Worm (Caenorhabditis elegans) whole organism, L1 larva: ENCODE data around the gene C34B4.4.

Experiments
- C04F5.9 ChIP-seq: sonication (generic microtip); optimal IDR thresholded peaks from 2 replicates; lab custom pipeline; 2016; ENCODE audit warnings: missing genetic modification characterization, missing compliant biosample characterization
- C16A3.4 ChIP-seq: fragments of 150-350 bp; optimal IDR thresholded peaks from 2 replicates; lab custom pipeline; 2014; ENCODE audit warnings: missing biosample characterization, missing genetic modification characterization
- Y116A8C.19 ChIP-seq: sonication (generic microtip); optimal IDR thresholded peaks from 2 replicates; lab custom pipeline; 2016; ENCODE audit warnings: missing compliant biosample characterization, missing genetic modification characterization, borderline replicate concordance
- aha-1 ChIP-seq: fragments of 150-350 bp; optimal IDR thresholded peaks from 2 replicates; lab custom pipeline; 2014; ENCODE audit warnings: missing biosample characterization, missing genetic modification characterization
- alr-1 ChIP-seq: fragments of 200-800 bp; sonication (Bioruptor generic); optimal IDR thresholded peaks from 2 replicates; lab custom pipeline; 2018; ENCODE audit warnings: borderline replicate concordance, mild to moderate bottlenecking, missing genetic modification characterization, missing compliant biosample characterization
- aly-2 ChIP-seq: fragments of 150-350 bp; optimal IDR thresholded peaks from 2 replicates; lab custom pipeline; 2014; ENCODE audit warnings: missing biosample characterization, missing genetic modification characterization
- blmp-1 ChIP-seq: fragments of 150-350 bp; optimal IDR thresholded peaks from 2 replicates; lab custom pipeline; 2014; ENCODE audit warnings: missing biosample characterization, missing genetic modification characterization
- ceh-82 ChIP-seq, 3 experiments: fragments of 150-350 bp in 1 of 3; sonication (generic microtip) in 2 of 3; optimal IDR thresholded peaks; 2 replicates each; lab custom pipeline; 2014 to 2017; ENCODE audit warnings: missing biosample characterization in 3 of 3, missing genetic modification characterization in 3 of 3
- ceh-88 ChIP-seq: fragments of 200-800 bp; sonication (Bioruptor generic); IDR thresholded peaks from 2 replicates; pipeline ENCODE4 v1.3.6; 2022; ENCODE audit warnings: missing genetic modification characterization, missing compliant biosample characterization
- ces-1 ChIP-seq: fragments of 150-350 bp; optimal IDR thresholded peaks from 2 replicates; lab custom pipeline; 2014; ENCODE audit warnings: missing biosample characterization, missing genetic modification reagents, missing genetic modification characterization
- dpl-1 ChIP-seq, 3 experiments: fragments of 150-350 bp in 2 of 3; sonication (generic microtip) in 1 of 3; optimal IDR thresholded peaks; 2 replicates each; lab custom pipeline; 2014 to 2017; ENCODE audit warnings: missing biosample characterization in 3 of 3, missing genetic modification characterization in 3 of 3, missing genetic modification reagents in 3 of 3
- dsc-1 ChIP-seq: sonication (generic microtip); optimal IDR thresholded peaks from 2 replicates; lab custom pipeline; 2016; ENCODE audit warnings: mild to moderate bottlenecking, missing genetic modification characterization, missing compliant biosample characterization
- fkh-10 ChIP-seq: sonication (generic microtip); optimal IDR thresholded peaks from 2 replicates; lab custom pipeline; 2017; ENCODE audit warnings: missing biosample characterization, missing genetic modification reagents, missing genetic modification characterization
- fkh-4 ChIP-seq: sonication (generic microtip); optimal IDR thresholded peaks from 2 replicates; lab custom pipeline; 2016; ENCODE audit warnings: missing compliant biosample characterization, missing genetic modification characterization, borderline replicate concordance
- fkh-8 ChIP-seq: sonication (generic microtip); optimal IDR thresholded peaks from 2 replicates; lab custom pipeline; 2016; ENCODE audit warnings: mild to moderate bottlenecking, missing genetic modification characterization, missing compliant biosample characterization
- hlh-17 ChIP-seq: fragments of 200-800 bp; sonication (Bioruptor generic); optimal IDR thresholded peaks from 2 replicates; lab custom pipeline; 2018; ENCODE audit warnings: missing genetic modification characterization, mild to moderate bottlenecking, missing compliant biosample characterization, moderate library complexity, borderline replicate concordance
- irx-1 ChIP-seq: sonication (generic microtip); optimal IDR thresholded peaks from 2 replicates; lab custom pipeline; 2016; ENCODE audit warnings: missing genetic modification characterization, missing compliant biosample characterization
- isw-1 ChIP-seq: fragments of 200-800 bp; sonication (Bioruptor generic); IDR thresholded peaks from 2 replicates; pipeline ENCODE4 v1.3.6; 2022; ENCODE audit warnings: missing genetic modification characterization, missing compliant biosample characterization
- jun-1 ChIP-seq: fragments of 150-350 bp; optimal IDR thresholded peaks from 2 replicates; lab custom pipeline; 2014; ENCODE audit warnings: missing biosample characterization, missing genetic modification reagents, missing genetic modification characterization
- lin-13 ChIP-seq: fragments of 150-350 bp; optimal IDR thresholded peaks from 2 replicates; lab custom pipeline; 2014; ENCODE audit warnings: missing biosample characterization, missing genetic modification reagents, missing genetic modification characterization
- lin-15B ChIP-seq: fragments of 150-350 bp; sonication (generic microtip); optimal IDR thresholded peaks from 3 replicates; lab custom pipeline; 2014; ENCODE audit warnings: missing biosample characterization, missing genetic modification characterization
- lin-35 ChIP-seq, 2 experiments: fragments of 150-350 bp; optimal IDR thresholded peaks; 2 replicates each; lab custom pipeline; 2014; ENCODE audit warnings: missing biosample characterization in 2 of 2, missing genetic modification characterization in 2 of 2, missing genetic modification reagents in 2 of 2
- lir-3 ChIP-seq: sonication (generic microtip); optimal IDR thresholded peaks from 2 replicates; lab custom pipeline; 2016; ENCODE audit warnings: mild to moderate bottlenecking, missing genetic modification characterization, moderate library complexity, missing compliant biosample characterization; ENCODE audit not compliant: poor library complexity
- lsy-2 ChIP-seq, 2 experiments: fragments of 150-350 bp; optimal IDR thresholded peaks; 2 replicates each; lab custom pipeline; 2014; ENCODE audit warnings: missing biosample characterization in 2 of 2, missing genetic modification characterization in 2 of 2
- mab-9 ChIP-seq: fragments of 200-800 bp; sonication (Bioruptor generic); IDR thresholded peaks from 2 replicates; pipeline ENCODE4 v1.3.6; 2022; ENCODE audit warnings: missing genetic modification reagents, missing genetic modification characterization, missing compliant biosample characterization
- mdl-1 ChIP-seq, 2 experiments: fragments of 150-350 bp; optimal IDR thresholded peaks; 2 replicates each; lab custom pipeline; 2014 to 2017; ENCODE audit warnings: missing biosample characterization in 2 of 2, missing genetic modification characterization in 2 of 2, inconsistent platforms in 1 of 2
- mef-2 ChIP-seq: fragments of 150-350 bp; optimal IDR thresholded peaks from 2 replicates; lab custom pipeline; 2014; ENCODE audit warnings: missing biosample characterization, missing genetic modification characterization
- mep-1 ChIP-seq: fragments of 150-350 bp; optimal IDR thresholded peaks from 2 replicates; lab custom pipeline; 2014; ENCODE audit warnings: missing biosample characterization, missing genetic modification characterization
- nhr-20 ChIP-seq: sonication (generic microtip); optimal IDR thresholded peaks from 2 replicates; lab custom pipeline; 2016; ENCODE audit warnings: mild to moderate bottlenecking, missing genetic modification characterization, missing compliant biosample characterization
- nhr-28 ChIP-seq: fragments of 150-350 bp; optimal IDR thresholded peaks from 2 replicates; lab custom pipeline; 2014; ENCODE audit warnings: missing biosample characterization, missing genetic modification characterization
- nhr-47 ChIP-seq: sonication (generic microtip); optimal IDR thresholded peaks from 2 replicates; lab custom pipeline; 2016; ENCODE audit warnings: mild to moderate bottlenecking, missing genetic modification characterization, moderate library complexity, missing compliant biosample characterization
- nhr-71 ChIP-seq: sonication (generic microtip); optimal IDR thresholded peaks from 2 replicates; lab custom pipeline; 2016; ENCODE audit warnings: mild to moderate bottlenecking, missing genetic modification characterization, moderate library complexity, missing compliant biosample characterization
- nhr-77 ChIP-seq: fragments of 150-350 bp; optimal IDR thresholded peaks from 2 replicates; lab custom pipeline; 2014; ENCODE audit warnings: missing biosample characterization, missing genetic modification characterization
- pax-3 ChIP-seq: fragments of 200-800 bp; sonication (Bioruptor generic); optimal IDR thresholded peaks from 2 replicates; lab custom pipeline; 2018; ENCODE audit warnings: mild to moderate bottlenecking, missing genetic modification characterization, moderate library complexity, missing compliant biosample characterization
- pqm-1 ChIP-seq: sonication (generic microtip); optimal IDR thresholded peaks from 3 replicates; lab custom pipeline; 2017; ENCODE audit warnings: missing biosample characterization, missing genetic modification characterization
- rnt-1 ChIP-seq: sonication (generic microtip); optimal IDR thresholded peaks from 2 replicates; lab custom pipeline; 2016; ENCODE audit warnings: mild to moderate bottlenecking, missing genetic modification characterization, moderate library complexity, missing compliant biosample characterization
- skn-1 ChIP-seq: fragments of 150-350 bp; optimal IDR thresholded peaks from 2 replicates; lab custom pipeline; 2014; ENCODE audit warnings: missing biosample characterization, missing genetic modification characterization
- snpc-4 ChIP-seq: fragments of 150-350 bp; optimal IDR thresholded peaks from 2 replicates; lab custom pipeline; 2014; ENCODE audit warnings: missing biosample characterization, missing genetic modification characterization
- sox-4 ChIP-seq: sonication (generic microtip); optimal IDR thresholded peaks from 2 replicates; lab custom pipeline; 2016; ENCODE audit warnings: missing genetic modification characterization, missing compliant biosample characterization
- tbx-2 ChIP-seq: sonication (generic microtip); optimal IDR thresholded peaks from 2 replicates; lab custom pipeline; 2016; ENCODE audit warnings: missing genetic modification characterization, missing compliant biosample characterization
- unc-86 ChIP-seq: sonication (generic microtip); optimal IDR thresholded peaks from 2 replicates; lab custom pipeline; 2016; ENCODE audit warnings: missing genetic modification characterization, missing compliant biosample characterization
- xbp-1 ChIP-seq: sonication (generic microtip); optimal IDR thresholded peaks from 2 replicates; lab custom pipeline; 2016; ENCODE audit warnings: missing genetic modification characterization, missing compliant biosample characterization
- ztf-11 ChIP-seq, 2 experiments: sonication (generic microtip); optimal IDR thresholded peaks; 2 replicates each; lab custom pipeline; 2016 to 2017; ENCODE audit warnings: missing genetic modification characterization in 2 of 2, missing biosample characterization in 1 of 2, missing compliant biosample characterization in 1 of 2

C34B4.4 gene

ce11 chrV:13120097-13120496 lies 29.9 kb downstream of the C34B4.4 start, which contains the start of gene max-1 (continued):
- no peak for TF ChIP-seq nhr-77 (tag; lab: Kevin White, UChicago)
- TF ChIP-seq mab-9 (GFP tag; lab: Robert Waterston, UW): no peak
- no peak for TF ChIP-seq alr-1 (tag; lab: Kevin White, UChicago)
- no peak for TF ChIP-seq C04F5.9 (tag; lab: Kevin White, UChicago)
- TF ChIP-seq blmp-1 (tag; lab: Kevin White, UChicago): no peak
- TF ChIP-seq irx-1 (tag; lab: Kevin White, UChicago): no peak
- no peak for TF ChIP-seq mdl-1 (tag; optimal IDR thresholded peaks at IDR 0.05; lab: Kevin White, UChicago)
- TF ChIP-seq, all 84 proteins: peak for 0

- TF ChIP-seq xbp-1 (tag; lab: Kevin White, UChicago) (no peak), ceh-82 (tag; optimal IDR thresholded peaks at IDR 0.05; lab: Kevin White, UChicago) (no peak), rnt-1 (tag; lab: Kevin White, UChicago) (no peak), pqm-1 (tag; lab: Kevin White, UChicago) (no peak), ces-1 (GFP tag; lab: Kevin White, UChicago) (no peak), lin-15B (tag; lab: Kevin White, UChicago) (no peak), hlh-17 (GFP tag; lab: Kevin White, UChicago) (no peak), snpc-4 (tag; lab: Kevin White, UChicago) (no peak), fkh-4 (tag; lab: Kevin White, UChicago) (no peak), Y116A8C.19 (tag; lab: Kevin White, UChicago) (no peak)
Observed at ce11 chrV:13121266-13121665, 31.1 kb downstream of the C34B4.4 start.

ce11 chrV:13125942-13126341 lies 35.7 kb downstream of the C34B4.4 start:
- TF ChIP-seq aly-2 (tag; lab: Kevin White, UChicago): peak; percentile 31
- TF ChIP-seq, all 84 proteins: peak for 1; not testable (repeated sequence) for 83

- TF ChIP-seq dpl-1 (GFP tag; optimal IDR thresholded peaks at IDR 0.05; lab: Kevin White, UChicago): peak in 1 of 3 experiments; percentile 15
- TF ChIP-seq blmp-1 (tag; lab: Kevin White, UChicago): peak; percentile 45
- TF ChIP-seq ceh-88: no peak
Observed at ce11 chrV:13129895-13130294, 39.7 kb downstream of the C34B4.4 start, which contains the start of gene eat-6. TSS of gene eat-6 (minus strand) at chrV:13129995.

- TF ChIP-seq nhr-47 (tag; lab: Kevin White, UChicago) (peak; percentile 49), mdl-1 (tag; optimal IDR thresholded peaks at IDR 0.05; lab: Kevin White, UChicago) (peak in 1 of 2 experiments; percentile 12), tbx-2 (tag; lab: Kevin White, UChicago) (peak; percentile 47), pax-3 (tag; lab: Kevin White, UChicago) (peak; percentile 26), isw-1 (peak; percentile 36; the same call in 1 of the 2 replicates), C16A3.4 (tag; lab: Kevin White, UChicago) (no peak), lin-13 (GFP tag; lab: Kevin White, UChicago) (no peak), ztf-11 (tag; optimal IDR thresholded peaks at IDR 0.05; lab: Kevin White, UChicago) (peak in 1 of 2 experiments; percentile 16), sox-4 (no peak), nhr-28 (no peak), nhr-71 (peak; percentile 62), rnt-1 (tag; lab: Kevin White, UChicago) (peak; percentile 42), dpl-1 (GFP tag; optimal IDR thresholded peaks at IDR 0.05; lab: Kevin White, UChicago) (peak in 1 of 3 experiments; percentile 49), lsy-2 (tag; optimal IDR thresholded peaks at IDR 0.05; lab: Kevin White, UChicago) (peak; percentile 10 to 49), mef-2 (tag; lab: Kevin White, UChicago) (peak; percentile 14), dsc-1 (tag; lab: Kevin White, UChicago) (peak; percentile 2), aha-1 (tag; lab: Kevin White, UChicago) (no peak), nhr-77 (tag; lab: Kevin White, UChicago) (peak; percentile 13), lir-3 (tag; lab: Kevin White, UChicago) (no peak), snpc-4 (tag; lab: Kevin White, UChicago) (no peak), mep-1 (tag; lab: Kevin White, UChicago) (peak; percentile 28), fkh-10 (GFP tag; lab: Kevin White, UChicago) (no peak), unc-86 (tag; lab: Kevin White, UChicago) (peak; percentile 51), jun-1 (peak; percentile 61), nhr-20 (tag; lab: Kevin White, UChicago) (peak; percentile 29), mab-9 (GFP tag; lab: Robert Waterston, UW) (no peak), skn-1 (tag; lab: Kevin White, UChicago) (peak; percentile 12), ceh-82 (tag; optimal IDR thresholded peaks at IDR 0.05; lab: Kevin White, UChicago) (peak; percentile 23 to 68 (median 54)), lin-35 (GFP tag; optimal IDR thresholded peaks at IDR 0.05; lab: Kevin White, UChicago) (peak; percentile 38 to 41), fkh-8 (tag; lab: Kevin White, UChicago) (peak; percentile 82)
Observed at ce11 chrV:13130439-13130840, 40.2 kb downstream of the C34B4.4 start.
